Fruit fly (Drosophila melanogaster) whole organism, prepupa: ENCODE measurements around the gene CG33172.

ENCODE experiments used
- Blimp-1 ChIP-seq: fragments of 200-800 bp; sonication (Bioruptor generic); optimal IDR thresholded peaks from 3 replicates; lab custom pipeline; 2017; ENCODE audit warnings: missing biosample characterization, missing genetic modification characterization, mild to moderate bottlenecking, moderate library complexity, missing genetic modification reagents
- CG10631 ChIP-seq: fragments of 200-800 bp; sonication (Bioruptor generic); optimal IDR thresholded peaks from 2 replicates; lab custom pipeline; 2016; ENCODE audit warnings: missing biosample characterization, missing genetic modification characterization
- CG10669 ChIP-seq: fragments of 200-800 bp; sonication (Bioruptor generic); optimal IDR thresholded peaks from 3 replicates; lab custom pipeline; 2018; ENCODE audit warnings: missing biosample characterization, mild to moderate bottlenecking, missing genetic modification characterization, moderate library complexity
- CG15336 ChIP-seq: fragments of 200-800 bp; sonication (Bioruptor generic); IDR thresholded peaks from 2 replicates; pipeline ENCODE4 v1.3.6; 2022; ENCODE audit warnings: missing biosample characterization, missing genetic modification characterization
- CG1621 ChIP-seq: fragments of 200-800 bp; sonication (Bioruptor generic); optimal IDR thresholded peaks from 3 replicates; lab custom pipeline; 2018; ENCODE audit warnings: missing biosample characterization, mild to moderate bottlenecking, missing genetic modification characterization
- CG3032 ChIP-seq: fragments of 200-800 bp; optimal IDR thresholded peaks from 2 replicates; lab custom pipeline; 2019; ENCODE audit warnings: missing biosample characterization, mild to moderate bottlenecking, missing genetic modification characterization, moderate library complexity
- CG31627 ChIP-seq: fragments of 200-800 bp; sonication (Bioruptor generic); optimal IDR thresholded peaks from 3 replicates; lab custom pipeline; 2016; ENCODE audit warnings: missing biosample characterization, missing genetic modification characterization
- CG32006 ChIP-seq: fragments of 200-800 bp; sonication (Bioruptor generic); optimal IDR thresholded peaks from 3 replicates; lab custom pipeline; 2017; ENCODE audit warnings: missing biosample characterization, mild to moderate bottlenecking, missing genetic modification characterization
- CG34406 ChIP-seq: fragments of 200-800 bp; sonication (Bioruptor generic); optimal IDR thresholded peaks from 3 replicates; lab custom pipeline; 2016; ENCODE audit warnings: missing biosample characterization, missing genetic modification characterization
- CG3919 ChIP-seq: fragments of 200-800 bp; sonication (Bioruptor generic); optimal IDR thresholded peaks from 3 replicates; lab custom pipeline; 2016; ENCODE audit warnings: missing biosample characterization, missing genetic modification characterization
- CG4318 ChIP-seq: fragments of 200-800 bp; sonication (Bioruptor generic); optimal IDR thresholded peaks from 3 replicates; lab custom pipeline; 2017; ENCODE audit warnings: missing biosample characterization, mild to moderate bottlenecking, missing genetic modification characterization
- CG6163 ChIP-seq: fragments of 200-800 bp; sonication (Bioruptor generic); IDR thresholded peaks from 3 replicates; pipeline ENCODE4 v1.3.6; 2022; ENCODE audit warnings: missing biosample characterization, missing genetic modification characterization
- CG6276 ChIP-seq: fragments of 200-800 bp; sonication (Bioruptor generic); optimal IDR thresholded peaks from 2 replicates; lab custom pipeline; 2017; ENCODE audit warnings: missing biosample characterization, mild to moderate bottlenecking, missing genetic modification characterization
- CG6808 ChIP-seq: fragments of 200-800 bp; sonication (Bioruptor generic); optimal IDR thresholded peaks from 3 replicates; lab custom pipeline; 2017; ENCODE audit warnings: missing biosample characterization, missing genetic modification characterization, mild to moderate bottlenecking, moderate library complexity, missing genetic modification reagents
- CG7368 ChIP-seq: fragments of 200-800 bp; sonication (Bioruptor generic); optimal IDR thresholded peaks from 3 replicates; lab custom pipeline; 2016; ENCODE audit warnings: missing biosample characterization, missing genetic modification characterization
- CG8632 ChIP-seq: fragments of 200-800 bp; sonication (Bioruptor generic); optimal IDR thresholded peaks from 3 replicates; lab custom pipeline; 2016; ENCODE audit warnings: missing biosample characterization, missing genetic modification characterization
- Eip78C ChIP-seq: fragments of 200-800 bp; sonication (Bioruptor generic); peaks from one replicate; lab custom pipeline; 2016; ENCODE audit warnings: missing biosample characterization, missing genetic modification characterization
- Ets21C ChIP-seq: fragments of 200-800 bp; sonication (Bioruptor generic); optimal IDR thresholded peaks from 3 replicates; lab custom pipeline; 2016; ENCODE audit warnings: missing biosample characterization, missing genetic modification characterization
- Ets96B ChIP-seq: fragments of 200-800 bp; optimal IDR thresholded peaks from 2 replicates; lab custom pipeline; 2019; ENCODE audit warnings: missing biosample characterization, mild to moderate bottlenecking, missing genetic modification characterization, moderate library complexity
- Hr39 ChIP-seq: fragments of 200-800 bp; sonication (Bioruptor generic); optimal IDR thresholded peaks from 2 replicates; lab custom pipeline; 2016; ENCODE audit warnings: missing biosample characterization, missing genetic modification characterization
- OdsH ChIP-seq: fragments of 200-800 bp; sonication (Bioruptor generic); optimal IDR thresholded peaks from 3 replicates; lab custom pipeline; 2016; ENCODE audit warnings: missing biosample characterization, missing genetic modification characterization
- Smox ChIP-seq: fragments of 200-800 bp; sonication (Bioruptor generic); optimal IDR thresholded peaks from 3 replicates; lab custom pipeline; 2016; ENCODE audit warnings: missing biosample characterization, missing genetic modification characterization
- Sox14 ChIP-seq: fragments of 200-800 bp; sonication (Bioruptor generic); optimal IDR thresholded peaks from 3 replicates; lab custom pipeline; 2016; ENCODE audit warnings: missing biosample characterization, missing genetic modification characterization
- achi ChIP-seq: fragments of 200-800 bp; sonication (Bioruptor generic); optimal IDR thresholded peaks from 3 replicates; lab custom pipeline; 2016; ENCODE audit warnings: missing biosample characterization, missing genetic modification characterization
- acj6 ChIP-seq: fragments of 200-800 bp; sonication (Bioruptor generic); optimal IDR thresholded peaks from 3 replicates; lab custom pipeline; 2016; ENCODE audit warnings: missing biosample characterization, missing genetic modification characterization
- cyc ChIP-seq: fragments of 200-800 bp; sonication (Bioruptor generic); optimal IDR thresholded peaks from 3 replicates; lab custom pipeline; 2016; ENCODE audit warnings: missing biosample characterization, missing genetic modification characterization
- dac ChIP-seq: fragments of 200-800 bp; sonication (Bioruptor generic); optimal IDR thresholded peaks from 2 replicates; lab custom pipeline; 2017; ENCODE audit warnings: missing biosample characterization, mild to moderate bottlenecking, missing genetic modification characterization
- dsx ChIP-seq: fragments of 200-800 bp; optimal IDR thresholded peaks from 3 replicates; lab custom pipeline; 2019; ENCODE audit warnings: missing biosample characterization, mild to moderate bottlenecking, missing genetic modification characterization, moderate library complexity; ENCODE audit not compliant: poor library complexity, severe bottlenecking
- eg ChIP-seq: fragments of 200-800 bp; sonication (Bioruptor generic); IDR thresholded peaks from 3 replicates; pipeline ENCODE4 v1.3.6; 2022; ENCODE audit warnings: missing biosample characterization, missing genetic modification characterization
- esn ChIP-seq: fragments of 200-800 bp; sonication (Bioruptor generic); optimal IDR thresholded peaks from 2 replicates; lab custom pipeline; 2016; ENCODE audit warnings: missing biosample characterization, mild to moderate bottlenecking, missing genetic modification characterization, moderate library complexity
- fd85E ChIP-seq: fragments of 200-800 bp; sonication (Bioruptor generic); optimal IDR thresholded peaks from 3 replicates; lab custom pipeline; 2016; ENCODE audit warnings: missing biosample characterization, missing genetic modification characterization
- lz ChIP-seq: fragments of 200-800 bp; sonication (Bioruptor generic); optimal IDR thresholded peaks from 3 replicates; lab custom pipeline; 2016; ENCODE audit warnings: missing biosample characterization, missing genetic modification characterization
- pdm3 ChIP-seq: fragments of 200-800 bp; sonication (Bioruptor generic); optimal IDR thresholded peaks from 3 replicates; lab custom pipeline; 2016; ENCODE audit warnings: missing biosample characterization, missing genetic modification characterization
- salr ChIP-seq, 2 experiments: fragments of 200-800 bp; sonication (Bioruptor generic); optimal IDR thresholded peaks; 3 replicates each; lab custom pipeline; 2016 to 2018; ENCODE audit warnings: missing biosample characterization in 2 of 2, missing genetic modification characterization in 2 of 2, mild to moderate bottlenecking in 1 of 2
- svp ChIP-seq: fragments of 200-800 bp; sonication (Bioruptor generic); peaks from one replicate; lab custom pipeline; 2016; ENCODE audit warnings: missing biosample characterization, missing genetic modification characterization
- vri ChIP-seq: fragments of 200-800 bp; sonication (Bioruptor generic); optimal IDR thresholded peaks from 3 replicates; lab custom pipeline; 2016; ENCODE audit warnings: missing biosample characterization, mild to moderate bottlenecking, missing genetic modification characterization

Gene CG33172

dm6 chrX:15788235-15789187 is 19.0 kb downstream of the CG33172 start, which contains the start of gene Rhp (continued):
- TF ChIP-seq CG10631 (GFP tag; lab: Kevin White, UChicago) (peak; percentile 72), CG31627 (GFP tag; lab: Kevin White, UChicago) (no peak), CG7368 (GFP tag; lab: Kevin White, UChicago) (peak; percentile 74), CG15336 (no peak), Ets21C (GFP tag; lab: Kevin White, UChicago) (no peak), CG3032 (tag; lab: Kevin White, UChicago) (peak; percentile 48), salr (GFP tag; optimal IDR thresholded peaks at IDR 0.05; lab: Kevin White, UChicago) (no peak), vri (peak; percentile 40), Eip78C (GFP tag; lab: Kevin White, UChicago) (peak; percentile 43), CG6808 (GFP tag; lab: Kevin White, UChicago) (peak; percentile 79), fd85E (GFP tag; lab: Kevin White, UChicago) (peak; percentile 34), cyc (GFP tag; lab: Kevin White, UChicago) (peak; percentile 8), CG1621 (tag; lab: Kevin White, UChicago) (peak; percentile 55), Blimp-1 (GFP tag; lab: Kevin White, UChicago) (peak; percentile 34)

dm6 chrX:15795951-15796443 is 26.5 kb downstream of the CG33172 start, which contains the start of gene sordd1:
sordd1 (minus strand) TSS chrX:15796028.
- TF ChIP-seq Eip78C (GFP tag; lab: Kevin White, UChicago), result peak; percentile 16
- TF ChIP-seq, all 60 proteins: peak for 1; not testable (repeated sequence) for 59

- TF ChIP-seq eg (GFP tag; lab: Robert Waterston, UW) (0 out of 3 replicates have a peak, but pooled peaks have one; percentile 44), Eip78C (GFP tag; lab: Kevin White, UChicago) (peak; percentile 23), svp (GFP tag; lab: Kevin White, UChicago) (peak; percentile 84)
Measured at dm6 chrX:15799085-15799557, 29.7 kb downstream of the CG33172 start, which contains the start of the genes sordd2 and CG15602. sordd2 (minus strand) TSS chrX:15799162. CG15602 (plus strand) TSS chrX:15799426.

- TF ChIP-seq CG3919 (peak; percentile 42), achi (GFP tag; lab: Kevin White, UChicago) (peak; percentile 38), eg (GFP tag; lab: Robert Waterston, UW) (peak; percentile 21; the same call in 1 of the 3 replicates), Sox14 (peak; percentile 21), CG34406 (GFP tag; lab: Kevin White, UChicago) (peak; percentile 33), dsx (peak; percentile 23), OdsH (peak; percentile 23), Hr39 (GFP tag; lab: Kevin White, UChicago) (peak; percentile 12), Blimp-1 (GFP tag; lab: Kevin White, UChicago) (no peak), CG6276 (peak; percentile 26), pdm3 (GFP tag; lab: Kevin White, UChicago) (no peak), Smox (no peak), CG4318 (GFP tag; lab: Kevin White, UChicago) (no peak), CG8632 (peak; percentile 14), acj6 (GFP tag; lab: Kevin White, UChicago) (peak; percentile 14), svp (GFP tag; lab: Kevin White, UChicago) (peak; percentile 68), esn (GFP tag; lab: Kevin White, UChicago) (peak; percentile 47), CG10631 (GFP tag; lab: Kevin White, UChicago) (peak; percentile 46), CG10669 (no peak), CG6163 (GFP tag; lab: Robert Waterston, UW) (peak; percentile 17; the same call in 1 of the 3 replicates), CG32006 (GFP tag; lab: Kevin White, UChicago) (peak; percentile 53), vri (peak; percentile 52), dac (GFP tag; lab: Kevin White, UChicago) (no peak), Eip78C (GFP tag; lab: Kevin White, UChicago) (peak; percentile 12), CG31627 (GFP tag; lab: Kevin White, UChicago) (peak; percentile 13), lz (GFP tag; lab: Kevin White, UChicago) (peak; percentile 9), CG3032 (tag; lab: Kevin White, UChicago) (peak; percentile 28), Ets96B (tag; lab: Kevin White, UChicago) (peak; percentile 20), CG6808 (GFP tag; lab: Kevin White, UChicago) (no peak)
- TF ChIP-seq, all 60 proteins: peak for 22
Measured at dm6 chrX:15802880-15803650, 33.6 kb downstream of the CG33172 start.
